Fruit fly (Drosophila melanogaster) whole organism, embryonic: ENCODE results near the gene CG14840.

ENCODE experiments used
- Awh ChIP-seq: fragments of 200-800 bp; sonication (Bioruptor generic); IDR thresholded peaks from 2 replicates; pipeline ENCODE4, ENCODE4 v1.3.6; 2022; ENCODE audit warnings: missing biosample characterization, missing genetic modification characterization
- C15 ChIP-seq: fragments of 200-800 bp; sonication (Bioruptor generic); IDR thresholded peaks from 3 replicates; pipeline ENCODE4 v1.3.6; 2022; ENCODE audit warnings: missing biosample characterization, missing genetic modification characterization
- CG10654 ChIP-seq: fragments of 200-800 bp; sonication (Bioruptor generic); optimal IDR thresholded peaks from 2 replicates; lab custom pipeline; 2016; ENCODE audit warnings: missing biosample characterization, missing genetic modification characterization
- CG11398 ChIP-seq: fragments of 200-800 bp; sonication (Bioruptor generic); optimal IDR thresholded peaks from 2 replicates; lab custom pipeline; 2016; ENCODE audit warnings: missing biosample characterization, missing genetic modification characterization
- CG12071 ChIP-seq: fragments of 200-800 bp; sonication (Bioruptor generic); optimal IDR thresholded peaks from 3 replicates; lab custom pipeline; 2018; ENCODE audit warnings: missing biosample characterization, mild to moderate bottlenecking, missing genetic modification characterization
- CG14441 ChIP-seq: fragments of 200-800 bp; sonication (Bioruptor generic); IDR thresholded peaks from 2 replicates; pipeline ENCODE4 v1.3.6; 2022; ENCODE audit warnings: missing biosample characterization, missing genetic modification characterization
- CG14710 ChIP-seq: fragments of 200-800 bp; sonication (Bioruptor generic); optimal IDR thresholded peaks from 3 replicates; lab custom pipeline; 2019; ENCODE audit warnings: missing biosample characterization, mild to moderate bottlenecking, missing genetic modification characterization, moderate library complexity
- CG16779 ChIP-seq: fragments of 200-800 bp; sonication (Bioruptor generic); IDR thresholded peaks from 2 replicates; pipeline ENCODE4 v1.3.6; 2022; ENCODE audit warnings: missing biosample characterization, missing genetic modification characterization
- CG2129 ChIP-seq: fragments of 200-800 bp; sonication (Bioruptor generic); IDR thresholded peaks from 2 replicates; pipeline ENCODE4 v1.3.6; 2022; ENCODE audit warnings: missing biosample characterization, missing genetic modification characterization; ENCODE audit not compliant: partially characterized antibody
- CG2678 ChIP-seq: fragments of 200-800 bp; sonication (Bioruptor generic); optimal IDR thresholded peaks from 3 replicates; lab custom pipeline; 2019; ENCODE audit warnings: missing biosample characterization, mild to moderate bottlenecking, missing genetic modification characterization, moderate library complexity
- CG2875 ChIP-seq: fragments of 200-800 bp; sonication (Bioruptor generic); optimal IDR thresholded peaks from 2 replicates; lab custom pipeline; 2017; ENCODE audit warnings: missing biosample characterization, mild to moderate bottlenecking, missing genetic modification characterization, missing genetic modification reagents
- CG32532 ChIP-seq: fragments of 200-800 bp; sonication (Bioruptor generic); IDR thresholded peaks from 2 replicates; pipeline ENCODE4 v1.3.6; 2022; ENCODE audit warnings: missing biosample characterization, missing genetic modification characterization
- CG4424 ChIP-seq: fragments of 200-800 bp; sonication (Bioruptor generic); optimal IDR thresholded peaks from 3 replicates; lab custom pipeline; 2016; ENCODE audit warnings: missing biosample characterization, missing genetic modification characterization
- CG7271 ChIP-seq: fragments of 200-800 bp; sonication (Bioruptor generic); optimal IDR thresholded peaks from 2 replicates; lab custom pipeline; 2018; ENCODE audit warnings: missing biosample characterization, mild to moderate bottlenecking, missing genetic modification characterization, moderate library complexity
- CG7928 ChIP-seq: fragments of 200-800 bp; sonication (Bioruptor generic); optimal IDR thresholded peaks from 2 replicates; lab custom pipeline; 2017; ENCODE audit warnings: missing biosample characterization, mild to moderate bottlenecking, missing genetic modification characterization
- CG8290 ChIP-seq, 3 experiments: fragments of 200-800 bp; sonication (Bioruptor generic); optimal IDR thresholded peaks; 2 replicates each; lab custom pipeline; 2016 to 2019; ENCODE audit warnings: missing biosample characterization in 3 of 3, missing genetic modification characterization in 3 of 3, mild to moderate bottlenecking in 2 of 3, moderate library complexity in 1 of 3
- CG8765 ChIP-seq: fragments of 200-800 bp; sonication (Bioruptor generic); IDR thresholded peaks from 2 replicates; pipeline ENCODE4 v1.3.6; 2022; ENCODE audit warnings: missing biosample characterization, missing genetic modification characterization
- CG9932 ChIP-seq: fragments of 200-800 bp; sonication (Bioruptor generic); IDR thresholded peaks from 2 replicates; pipeline ENCODE4 v1.3.6; 2022; ENCODE audit warnings: missing biosample characterization, missing genetic modification characterization
- Deaf1 ChIP-seq: fragments of 200-800 bp; optimal IDR thresholded peaks from 3 replicates; lab custom pipeline; 2019; ENCODE audit warnings: missing biosample characterization, mild to moderate bottlenecking, missing genetic modification characterization, moderate library complexity
- Dip3 ChIP-seq: fragments of 200-800 bp; sonication (Bioruptor generic); optimal IDR thresholded peaks from 3 replicates; lab custom pipeline; 2016; ENCODE audit warnings: missing biosample characterization, missing genetic modification characterization
- Dll ChIP-seq: fragments of 200-800 bp; sonication (Bioruptor generic); IDR thresholded peaks from 4 replicates; pipeline ENCODE4 v1.3.6; 2022; ENCODE audit warnings: missing biosample characterization, missing genetic modification characterization; ENCODE audit not compliant: partially characterized antibody
- Dp ChIP-seq: fragments of 200-800 bp; sonication (Bioruptor generic); optimal IDR thresholded peaks from 2 replicates; lab custom pipeline; 2018; ENCODE audit warnings: missing biosample characterization, mild to moderate bottlenecking, missing genetic modification characterization, moderate library complexity
- Drgx ChIP-seq: fragments of 200-800 bp; sonication (Bioruptor generic); IDR thresholded peaks from 2 replicates; pipeline ENCODE4 v1.3.6; 2022; ENCODE audit warnings: missing biosample characterization, missing genetic modification characterization
- Fer1 ChIP-seq: fragments of 200-800 bp; sonication (Bioruptor generic); optimal IDR thresholded peaks from 2 replicates; lab custom pipeline; 2017; ENCODE audit warnings: missing biosample characterization, mild to moderate bottlenecking, missing genetic modification characterization
- Hey ChIP-seq: fragments of 200-800 bp; sonication (Bioruptor generic); optimal IDR thresholded peaks from 3 replicates; lab custom pipeline; 2018; ENCODE audit warnings: missing biosample characterization, mild to moderate bottlenecking, missing genetic modification characterization
- Hr3 ChIP-seq: fragments of 200-800 bp; sonication (Bioruptor generic); optimal IDR thresholded peaks from 3 replicates; lab custom pipeline; 2016; ENCODE audit warnings: missing biosample characterization, missing genetic modification characterization
- Hr51 ChIP-seq, 2 experiments: fragments of 200-800 bp; sonication (Bioruptor generic); optimal IDR thresholded peaks; 2 replicates in 1 of 2; 3 replicates in 1 of 2; lab custom pipeline; 2016 to 2018; ENCODE audit warnings: missing biosample characterization in 2 of 2, missing genetic modification characterization in 2 of 2, mild to moderate bottlenecking in 1 of 2, moderate library complexity in 1 of 2
- Lpt ChIP-seq: fragments of >200 bp; optimal IDR thresholded peaks from 2 replicates; lab custom pipeline; 2018; ENCODE audit warnings: missing biosample characterization, missing genetic modification characterization
- NC2α ChIP-seq: fragments of 200-800 bp; sonication (Bioruptor generic); optimal IDR thresholded peaks from 2 replicates; lab custom pipeline; 2016; ENCODE audit warnings: missing biosample characterization, missing genetic modification characterization
- Sry-δ ChIP-seq: fragments of 200-800 bp; sonication (Bioruptor generic); optimal IDR thresholded peaks from 2 replicates; lab custom pipeline; 2016; ENCODE audit warnings: missing biosample characterization, missing genetic modification characterization
- caup ChIP-seq: fragments of 200-800 bp; sonication (Bioruptor generic); optimal IDR thresholded peaks from 3 replicates; lab custom pipeline; 2017; ENCODE audit warnings: missing biosample characterization, mild to moderate bottlenecking, missing genetic modification characterization, moderate library complexity; ENCODE audit not compliant: severe bottlenecking
- dmrt99B ChIP-seq: fragments of 200-800 bp; sonication (Bioruptor generic); optimal IDR thresholded peaks from 2 replicates; lab custom pipeline; 2018; ENCODE audit warnings: missing biosample characterization, mild to moderate bottlenecking, missing genetic modification characterization, moderate library complexity
- en ChIP-seq: fragments of 200-800 bp; sonication (Bioruptor generic); optimal IDR thresholded peaks from 2 replicates; lab custom pipeline; 2016; ENCODE audit warnings: missing biosample characterization, missing genetic modification characterization
- esg ChIP-seq: fragments of 200-800 bp; sonication (Bioruptor generic); conservative IDR thresholded peaks from 2 replicates; pipeline ENCODE4 v1.3.6; 2022; ENCODE audit warnings: missing biosample characterization, missing genetic modification characterization
- exex ChIP-seq: fragments of 200-800 bp; sonication (Bioruptor generic); optimal IDR thresholded peaks from 4 replicates; lab custom pipeline; 2018; ENCODE audit warnings: missing biosample characterization, mild to moderate bottlenecking, missing genetic modification characterization, moderate library complexity
- ftz-f1 ChIP-seq: fragments of 200-800 bp; sonication (Bioruptor generic); optimal IDR thresholded peaks from 2 replicates; lab custom pipeline; 2016; ENCODE audit warnings: missing biosample characterization, missing genetic modification characterization
- gt ChIP-seq: fragments of 200-800 bp; sonication (Bioruptor generic); IDR thresholded peaks from 2 replicates; pipeline ENCODE4 v1.3.6; 2022; ENCODE audit warnings: missing biosample characterization, missing genetic modification characterization
- lilli ChIP-seq: fragments of 200-800 bp; sonication (Bioruptor generic); optimal IDR thresholded peaks from 3 replicates; lab custom pipeline; 2016; ENCODE audit warnings: missing biosample characterization, missing genetic modification characterization
- lmd ChIP-seq: fragments of 200-800 bp; sonication (Bioruptor generic); IDR thresholded peaks from 2 replicates; pipeline ENCODE4 v1.3.6; 2022; ENCODE audit warnings: missing biosample characterization, missing genetic modification characterization
- nerfin-2 ChIP-seq: fragments of 200-800 bp; sonication (Bioruptor generic); IDR thresholded peaks from 2 replicates; pipeline ENCODE4 v1.3.6; 2022; ENCODE audit warnings: missing biosample characterization, missing genetic modification characterization; ENCODE audit not compliant: partially characterized antibody
- org-1 ChIP-seq: fragments of 200-800 bp; sonication (Bioruptor generic); optimal IDR thresholded peaks from 2 replicates; lab custom pipeline; 2017; ENCODE audit warnings: missing biosample characterization, missing genetic modification characterization
- p53 ChIP-seq: fragments of 200-800 bp; sonication (Bioruptor generic); optimal IDR thresholded peaks from 2 replicates; lab custom pipeline; 2016; ENCODE audit warnings: missing biosample characterization, missing genetic modification characterization
- ro ChIP-seq: fragments of 200-800 bp; sonication (Bioruptor generic); IDR thresholded peaks from 2 replicates; pipeline ENCODE4 v1.3.6; 2022; ENCODE audit warnings: missing biosample characterization, missing genetic modification characterization
- salm ChIP-seq: fragments of 200-800 bp; sonication (Bioruptor generic); optimal IDR thresholded peaks from 2 replicates; lab custom pipeline; 2018; ENCODE audit warnings: missing biosample characterization, mild to moderate bottlenecking, missing genetic modification characterization
- sna ChIP-seq: fragments of 200-800 bp; sonication (Bioruptor generic); IDR thresholded peaks from 2 replicates; pipeline ENCODE4 v1.3.6; 2022; ENCODE audit warnings: missing biosample characterization, missing genetic modification characterization; ENCODE audit not compliant: partially characterized antibody
- sr ChIP-seq: fragments of 200-800 bp; sonication (Bioruptor generic); IDR thresholded peaks from 3 replicates; pipeline ENCODE4 v1.3.6; 2022; ENCODE audit warnings: missing biosample characterization, missing genetic modification characterization
- tap ChIP-seq: fragments of 200-800 bp; optimal IDR thresholded peaks from 3 replicates; lab custom pipeline; 2019; ENCODE audit warnings: missing biosample characterization, mild to moderate bottlenecking, missing genetic modification characterization, moderate library complexity
- trem ChIP-seq: fragments of 200-800 bp; optimal IDR thresholded peaks from 3 replicates; lab custom pipeline; 2019; ENCODE audit warnings: missing biosample characterization, mild to moderate bottlenecking, missing genetic modification characterization, moderate library complexity
- tx ChIP-seq: fragments of 200-800 bp; sonication (Bioruptor generic); optimal IDR thresholded peaks from 2 replicates; lab custom pipeline; 2016; ENCODE audit warnings: missing biosample characterization, missing genetic modification characterization

The CG14840 gene

dm6 chr3R:14289958-14290835, 29.2 kb upstream of the CG14840 start (continued):
- TF ChIP-seq caup: no peak
- TF ChIP-seq Sry-δ: no peak
- TF ChIP-seq tx (GFP tag; lab: Kevin White, UChicago): no peak
- TF ChIP-seq Lpt (GFP tag; lab: Kevin White, UChicago): no peak
- peak; percentile 59 for TF ChIP-seq CG2678
- no peak for TF ChIP-seq C15 (GFP tag; lab: Robert Waterston, UW)
- no peak for TF ChIP-seq sna (GFP tag; lab: Robert Waterston, UW)
- TF ChIP-seq NC2α (GFP tag; lab: Kevin White, UChicago): no peak
- peak; percentile 53 for TF ChIP-seq dmrt99B (tag; lab: Kevin White, UChicago)
- no peak for TF ChIP-seq CG16779 (GFP tag; lab: Robert Waterston, UW)
- peak; percentile 61 for TF ChIP-seq Fer1
- no peak for TF ChIP-seq CG8290 (GFP tag; optimal IDR thresholded peaks at IDR 0.05; lab: Kevin White, UChicago)
- peak in 1 of 2 experiments; percentile 15 for TF ChIP-seq CG8290 (tag; optimal IDR thresholded peaks at IDR 0.05; lab: Kevin White, UChicago)
- no peak for TF ChIP-seq CG4424 (GFP tag; lab: Kevin White, UChicago)
- TF ChIP-seq salm (tag; lab: Kevin White, UChicago): no peak
- TF ChIP-seq Dip3 (GFP tag; lab: Kevin White, UChicago): no peak
- TF ChIP-seq gt (GFP tag; lab: Robert Waterston, UW): no peak
- 0 out of 2 replicates have a peak, but pooled peaks have one; percentile 19 for TF ChIP-seq CG14441 (GFP tag; lab: Robert Waterston, UW)
- no peak for TF ChIP-seq Awh (GFP tag; lab: Robert Waterston, UW)
- no peak for TF ChIP-seq CG32532
- no peak for TF ChIP-seq lmd (GFP tag; lab: Robert Waterston, UW)
- TF ChIP-seq p53: no peak
- TF ChIP-seq CG8765 (GFP tag; lab: Robert Waterston, UW): no peak
- TF ChIP-seq tap (tag; lab: Kevin White, UChicago): no peak
- no peak for TF ChIP-seq Dll (GFP tag; lab: Robert Waterston, UW)
- no peak for TF ChIP-seq CG7271 (tag; lab: Kevin White, UChicago)
- no peak for TF ChIP-seq CG7928 (GFP tag; lab: Kevin White, UChicago)
- no peak for TF ChIP-seq ro (GFP tag; lab: Robert Waterston, UW)
- TF ChIP-seq Deaf1: no peak
- TF ChIP-seq lilli: no peak
- TF ChIP-seq CG2129 (GFP tag; lab: Robert Waterston, UW): no peak
- TF ChIP-seq CG14710 (tag; lab: Kevin White, UChicago): no peak
- TF ChIP-seq CG12071 (GFP tag; lab: Kevin White, UChicago): no peak
- peak; percentile 98 for TF ChIP-seq sr (GFP tag; lab: Robert Waterston, UW)
- no peak for TF ChIP-seq ftz-f1 (GFP tag; lab: Kevin White, UChicago)
- TF ChIP-seq Hr3: no peak
- no peak for TF ChIP-seq esg (GFP tag; lab: Robert Waterston, UW)
- TF ChIP-seq CG9932 (GFP tag; lab: Robert Waterston, UW): 0 out of 2 replicates have a peak, but pooled peaks have one; percentile 4
- TF ChIP-seq trem: no peak
- no peak for TF ChIP-seq nerfin-2 (GFP tag; lab: Robert Waterston, UW)
- TF ChIP-seq en: no peak
- TF ChIP-seq CG2875 (GFP tag; lab: Kevin White, UChicago): no peak
- TF ChIP-seq Hr51 (GFP tag; optimal IDR thresholded peaks at IDR 0.05; lab: Kevin White, UChicago): peak in 1 of 2 experiments; percentile 59
- TF ChIP-seq CG11398: no peak
- no peak for TF ChIP-seq CG10654
- no peak for TF ChIP-seq Hey (tag; lab: Kevin White, UChicago)
- peak; percentile 25; the same call in 1 of the 2 replicates for TF ChIP-seq Drgx (GFP tag; lab: Robert Waterston, UW)
- peak; percentile 14 for TF ChIP-seq org-1
- TF ChIP-seq exex (tag; lab: Kevin White, UChicago): no peak
- TF ChIP-seq Dp (GFP tag; lab: Kevin White, UChicago): no peak
